Worm (Caenorhabditis elegans) whole organism, L2 larva: ENCODE data around the gene srw-16.

Experiments
- C34F6.9 ChIP-seq: fragments of 150-350 bp; optimal IDR thresholded peaks from 2 replicates; lab custom pipeline; 2014; ENCODE audit warnings: missing biosample characterization, missing genetic modification characterization
- Y55F3AM.14 ChIP-seq: fragments of 200-800 bp; sonication (Bioruptor generic); optimal IDR thresholded peaks from 2 replicates; lab custom pipeline; 2018; ENCODE audit warnings: mild to moderate bottlenecking, missing genetic modification characterization, missing compliant biosample characterization
- ZK546.5 ChIP-seq: sonication (generic microtip); optimal IDR thresholded peaks from 2 replicates; lab custom pipeline; 2017; ENCODE audit warnings: missing biosample characterization, missing genetic modification characterization
- aly-2 ChIP-seq: fragments of 150-350 bp; optimal IDR thresholded peaks from 2 replicates; lab custom pipeline; 2014; ENCODE audit warnings: missing biosample characterization, missing genetic modification characterization
- ama-1 ChIP-seq: fragments of 150-350 bp; optimal IDR thresholded peaks from 2 replicates; lab custom pipeline; 2018; ENCODE audit warnings: inconsistent platforms
- blmp-1 ChIP-seq: sonication (generic microtip); optimal IDR thresholded peaks from 2 replicates; lab custom pipeline; 2017; ENCODE audit warnings: missing genetic modification characterization, mild to moderate bottlenecking, missing compliant biosample characterization, antibody characterized with exemption, moderate library complexity; ENCODE audit not compliant: insufficient read depth
- crh-2 ChIP-seq: sonication (generic microtip); optimal IDR thresholded peaks from 2 replicates; lab custom pipeline; 2017; ENCODE audit warnings: missing biosample characterization, missing genetic modification characterization
- dmd-4 ChIP-seq: sonication (generic microtip); optimal IDR thresholded peaks from 2 replicates; lab custom pipeline; 2017; ENCODE audit warnings: missing biosample characterization, missing genetic modification characterization
- egl-27 ChIP-seq: sonication (generic microtip); optimal IDR thresholded peaks from 3 replicates; lab custom pipeline; 2017; ENCODE audit warnings: missing biosample characterization, missing genetic modification reagents, missing genetic modification characterization
- elt-3 ChIP-seq: sonication (generic microtip); optimal IDR thresholded peaks from 2 replicates; lab custom pipeline; 2017; ENCODE audit warnings: missing biosample characterization, missing genetic modification characterization
- fos-1 ChIP-seq: fragments of 150-350 bp; optimal IDR thresholded peaks from 2 replicates; lab custom pipeline; 2014; ENCODE audit warnings: missing biosample characterization, missing genetic modification characterization
- gmeb-1 ChIP-seq: fragments of 150-350 bp; optimal IDR thresholded peaks from 2 replicates; lab custom pipeline; 2014; ENCODE audit warnings: missing biosample characterization, missing genetic modification characterization
- lin-39 ChIP-seq: fragments of 150-350 bp; optimal IDR thresholded peaks from 2 replicates; lab custom pipeline; 2014; ENCODE audit warnings: missing biosample characterization, missing genetic modification reagents, missing genetic modification characterization
- lsy-2 ChIP-seq, 2 experiments: fragments of 150-350 bp in 1 of 2; sonication (generic microtip) in 1 of 2; optimal IDR thresholded peaks; 2 replicates each; lab custom pipeline; 2014 to 2017; ENCODE audit warnings: missing biosample characterization in 2 of 2, missing genetic modification characterization in 2 of 2
- mab-5 ChIP-seq: fragments of 150-350 bp; optimal IDR thresholded peaks from 2 replicates; lab custom pipeline; 2014; ENCODE audit warnings: missing biosample characterization, missing genetic modification characterization
- mbf-1 ChIP-seq: sonication (generic microtip); optimal IDR thresholded peaks from 2 replicates; lab custom pipeline; 2017; ENCODE audit warnings: missing biosample characterization, missing genetic modification characterization
- mdl-1 ChIP-seq, 2 experiments: fragments of 150-350 bp in 1 of 2; sonication (generic microtip) in 1 of 2; optimal IDR thresholded peaks; 2 replicates each; lab custom pipeline; 2017; ENCODE audit warnings: missing biosample characterization in 2 of 2, missing genetic modification characterization in 2 of 2
- nhr-11 ChIP-seq: fragments of 150-350 bp; optimal IDR thresholded peaks from 2 replicates; lab custom pipeline; 2014; ENCODE audit warnings: missing biosample characterization, missing genetic modification characterization
- nhr-12 ChIP-seq: fragments of 150-350 bp; optimal IDR thresholded peaks from 2 replicates; lab custom pipeline; 2014; ENCODE audit warnings: missing biosample characterization, missing genetic modification characterization
- nhr-21 ChIP-seq: fragments of 150-350 bp; optimal IDR thresholded peaks from 2 replicates; lab custom pipeline; 2014; ENCODE audit warnings: missing biosample characterization, missing genetic modification characterization
- nhr-23 ChIP-seq: fragments of 150-350 bp; optimal IDR thresholded peaks from 2 replicates; lab custom pipeline; 2014; ENCODE audit warnings: missing biosample characterization, missing genetic modification reagents, missing genetic modification characterization
- nhr-237 ChIP-seq: fragments of 150-350 bp; optimal IDR thresholded peaks from 2 replicates; lab custom pipeline; 2014; ENCODE audit warnings: missing biosample characterization, missing genetic modification characterization
- nhr-25 ChIP-seq: fragments of 150-350 bp; sonication (generic microtip); optimal IDR thresholded peaks from 3 replicates; lab custom pipeline; 2014; ENCODE audit warnings: missing biosample characterization, missing genetic modification characterization
- peb-1 ChIP-seq: fragments of 150-350 bp; optimal IDR thresholded peaks from 2 replicates; lab custom pipeline; 2014; ENCODE audit warnings: missing biosample characterization, missing genetic modification characterization
- skn-1 ChIP-seq: sonication (generic microtip); optimal IDR thresholded peaks from 2 replicates; lab custom pipeline; 2017; ENCODE audit warnings: missing biosample characterization, missing genetic modification characterization
- sma-3 ChIP-seq: sonication (generic microtip); optimal IDR thresholded peaks from 2 replicates; lab custom pipeline; 2016; ENCODE audit warnings: missing genetic modification reagents, missing genetic modification characterization, missing compliant biosample characterization
- sma-9 ChIP-seq, 2 experiments: fragments of 150-350 bp in 1 of 2; sonication (generic microtip) in 1 of 2; optimal IDR thresholded peaks; 2 replicates each; lab custom pipeline; 2014 to 2016; ENCODE audit warnings: missing genetic modification characterization in 2 of 2, mild to moderate bottlenecking in 1 of 2, missing biosample characterization in 1 of 2, missing compliant biosample characterization in 1 of 2, missing genetic modification reagents in 1 of 2, moderate library complexity in 1 of 2
- snpc-4 ChIP-seq: fragments of 150-350 bp; optimal IDR thresholded peaks from 2 replicates; lab custom pipeline; 2014; ENCODE audit warnings: missing biosample characterization, missing genetic modification characterization
- unc-55 ChIP-seq: fragments of 150-350 bp; sonication (generic microtip); optimal IDR thresholded peaks from 3 replicates; lab custom pipeline; 2014; ENCODE audit warnings: missing biosample characterization, missing genetic modification reagents, missing genetic modification characterization
- unc-62 ChIP-seq: fragments of 150-350 bp; optimal IDR thresholded peaks from 2 replicates; lab custom pipeline; 2014; ENCODE audit warnings: missing biosample characterization, missing genetic modification reagents, missing genetic modification characterization
- zag-1 ChIP-seq: fragments of 150-350 bp; optimal IDR thresholded peaks from 2 replicates; lab custom pipeline; 2014; ENCODE audit warnings: missing biosample characterization, missing genetic modification characterization
- ztf-1 ChIP-seq: fragments of 200-800 bp; sonication (Bioruptor generic); conservative IDR thresholded peaks from 2 replicates; pipeline ENCODE4 v1.3.6; 2022; ENCODE audit warnings: missing genetic modification characterization, missing compliant biosample characterization
- ztf-11 ChIP-seq: sonication (generic microtip); optimal IDR thresholded peaks from 2 replicates; lab custom pipeline; 2017; ENCODE audit warnings: missing biosample characterization, missing genetic modification characterization

The srw-16 gene

DNA sequence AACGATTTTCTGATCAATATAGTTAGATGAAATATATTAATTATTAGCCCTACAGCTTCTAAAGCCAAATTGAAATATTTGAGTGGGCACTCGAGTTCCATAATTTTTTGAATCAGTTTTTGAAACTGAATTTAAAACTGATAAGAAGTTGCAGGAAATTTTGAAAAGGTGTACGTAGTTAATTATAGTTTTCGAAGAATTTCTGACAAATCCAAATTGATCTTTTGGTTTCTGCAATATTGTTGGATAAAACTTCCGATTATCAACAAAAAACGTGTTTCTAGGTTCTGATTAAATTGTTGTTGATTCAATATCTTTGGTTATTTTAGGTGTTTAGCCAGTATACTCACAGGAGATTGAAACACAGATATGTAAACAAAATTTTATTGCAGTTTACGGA is 32.1 kb upstream of the srw-16 start, which contains the start of gene T26H8.4:
Gene T26H8.4 (minus strand): TSS at position 101 of the 400 bp plus-strand sequence.
- TF ChIP-seq ztf-1 (no peak), nhr-23 (tag; lab: Kevin White, UChicago) (no peak), unc-62 (GFP tag; lab: Kevin White, UChicago) (no peak), nhr-25 (tag; lab: Kevin White, UChicago) (no peak), blmp-1 (no peak), mbf-1 (no peak), ZK546.5 (tag; lab: Kevin White, UChicago) (no peak), peb-1 (tag; lab: Kevin White, UChicago) (no peak), mdl-1 (tag; optimal IDR thresholded peaks at IDR 0.05; lab: Kevin White, UChicago) (no peak), C34F6.9 (no peak), ama-1 (lab: Kevin White, UChicago) (no peak), nhr-12 (no peak), lsy-2 (tag; optimal IDR thresholded peaks at IDR 0.05; lab: Kevin White, UChicago) (no peak), zag-1 (tag; lab: Kevin White, UChicago) (no peak), nhr-237 (no peak), aly-2 (tag; lab: Kevin White, UChicago) (no peak), ztf-11 (tag; lab: Kevin White, UChicago) (no peak), nhr-11 (tag; lab: Kevin White, UChicago) (no peak)
- TF ChIP-seq, all 48 proteins: peak for 0

DNA sequence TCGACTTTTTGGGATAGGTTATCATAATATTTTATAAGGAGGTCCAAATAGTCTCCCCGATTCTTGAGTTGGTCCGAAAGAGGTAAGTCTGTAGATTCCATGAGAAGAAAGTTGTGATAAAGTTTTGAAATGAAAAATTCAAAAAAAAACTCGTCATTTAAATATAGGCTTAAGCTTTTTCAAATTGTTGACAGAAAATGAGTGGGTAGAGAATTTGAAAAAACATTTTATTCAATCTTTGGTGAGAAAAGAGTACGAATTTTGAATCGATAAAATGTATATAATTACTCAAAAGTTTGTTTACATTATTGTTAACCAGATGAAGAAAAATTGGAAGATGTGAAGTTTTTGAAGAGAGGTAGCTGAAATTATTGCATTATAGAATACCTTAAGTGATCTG is 30.8 kb upstream of the srw-16 start, which contains the start of gene T26H8.5:
Gene T26H8.5 (minus strand): TSS at position 101 of the 400 bp plus-strand sequence.
- no peak for TF ChIP-seq nhr-23 (tag; lab: Kevin White, UChicago)
- no peak for TF ChIP-seq nhr-25 (tag; lab: Kevin White, UChicago)
- no peak for TF ChIP-seq snpc-4 (tag; lab: Kevin White, UChicago)
- no peak for TF ChIP-seq elt-3 (tag; lab: Kevin White, UChicago)
- no peak for TF ChIP-seq egl-27
- TF ChIP-seq fos-1 (tag; lab: Kevin White, UChicago): no peak
- TF ChIP-seq unc-62 (GFP tag; lab: Kevin White, UChicago): no peak
- TF ChIP-seq sma-9 (GFP tag; optimal IDR thresholded peaks at IDR 0.05; lab: Kevin White, UChicago): no peak
- TF ChIP-seq sma-9 (tag; optimal IDR thresholded peaks at IDR 0.05; lab: Kevin White, UChicago): no peak

DNA sequence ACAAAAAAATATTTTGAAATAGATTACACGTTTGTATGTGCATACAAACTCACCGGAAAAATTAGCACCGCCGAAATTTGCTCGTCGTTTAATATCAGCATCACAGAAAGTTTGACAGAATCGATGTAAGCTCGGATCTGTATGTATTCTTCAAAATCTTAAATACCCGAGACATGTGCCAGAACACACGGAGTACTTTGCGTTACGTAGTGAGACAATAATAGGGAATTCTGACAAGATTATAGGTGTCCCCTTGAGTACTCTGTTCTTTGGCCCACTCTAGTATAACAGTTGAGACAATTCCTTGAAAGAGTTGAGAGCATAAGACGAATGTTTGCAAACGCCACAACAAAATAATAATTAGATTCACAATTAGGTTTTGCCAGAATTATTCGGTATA is 29.0 kb upstream of the srw-16 start, which contains the start of gene srx-48:
Gene srx-48 (minus strand): TSS at position 101 of the 400 bp plus-strand sequence.
- TF ChIP-seq elt-3 (tag; lab: Kevin White, UChicago): no peak
- no peak for TF ChIP-seq C34F6.9

DNA sequence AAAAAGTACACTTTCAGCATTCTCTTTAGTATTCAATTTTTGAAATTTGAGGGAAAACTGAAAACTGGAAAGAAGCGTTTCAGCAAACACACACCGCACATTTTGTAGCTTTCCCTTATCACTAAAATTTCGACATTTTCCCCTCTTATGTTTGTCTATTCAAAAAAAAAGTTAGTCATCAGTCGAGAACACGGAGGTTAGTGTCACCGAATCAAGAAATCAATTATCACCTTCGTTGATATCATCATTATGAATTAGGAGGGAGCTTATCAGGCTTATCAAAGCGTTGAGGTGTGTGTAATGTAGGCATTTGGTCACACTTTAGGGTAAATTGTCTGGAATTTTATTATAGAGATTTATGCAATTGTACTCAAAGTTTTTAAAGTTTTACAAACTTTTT is 23.9 kb upstream of the srw-16 start, which contains the start of gene cpr-3:
Gene cpr-3 (minus strand): TSS at position 104 of the 400 bp plus-strand sequence.
- TF ChIP-seq skn-1 (tag; lab: Kevin White, UChicago) (peak; percentile 75), sma-3 (peak; percentile 8), dmd-4 (no peak), zag-1 (tag; lab: Kevin White, UChicago) (no peak), fos-1 (tag; lab: Kevin White, UChicago) (peak; percentile 100), gmeb-1 (tag; lab: Kevin White, UChicago) (peak; percentile 64), crh-2 (tag; lab: Kevin White, UChicago) (peak; percentile 64), ztf-1 (no peak)

DNA sequence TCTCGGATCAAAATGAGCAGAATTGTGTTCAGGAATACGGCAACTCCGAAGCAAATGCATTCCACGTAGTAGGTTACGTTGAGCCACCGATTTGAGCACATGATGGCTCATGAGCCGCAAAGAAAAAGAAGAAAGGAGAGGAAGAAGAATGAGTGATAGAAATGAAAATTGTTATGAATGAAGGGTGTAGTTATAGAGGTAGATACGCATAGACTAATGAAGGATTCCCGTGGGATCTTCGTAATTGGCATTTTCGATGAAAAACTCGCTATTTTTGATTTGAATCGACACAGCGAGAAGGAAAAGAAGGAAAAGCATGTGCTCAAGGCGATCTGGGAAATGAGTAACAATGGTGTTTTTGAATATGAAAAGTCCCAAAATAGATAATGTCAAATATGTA is 19.2 kb upstream of the srw-16 start, which contains the start of gene str-96:
Gene str-96 (minus strand): TSS at position 101 of the 400 bp plus-strand sequence.
- TF ChIP-seq ztf-11 (tag; lab: Kevin White, UChicago): no peak
- TF ChIP-seq nhr-12: no peak
- no peak for TF ChIP-seq nhr-21 (tag; lab: Kevin White, UChicago)
- TF ChIP-seq fos-1 (tag; lab: Kevin White, UChicago): no peak
- TF ChIP-seq unc-55 (GFP tag; lab: Kevin White, UChicago): no peak
- TF ChIP-seq dmd-4: no peak
- TF ChIP-seq lin-39 (tag; lab: Kevin White, UChicago): no peak

DNA sequence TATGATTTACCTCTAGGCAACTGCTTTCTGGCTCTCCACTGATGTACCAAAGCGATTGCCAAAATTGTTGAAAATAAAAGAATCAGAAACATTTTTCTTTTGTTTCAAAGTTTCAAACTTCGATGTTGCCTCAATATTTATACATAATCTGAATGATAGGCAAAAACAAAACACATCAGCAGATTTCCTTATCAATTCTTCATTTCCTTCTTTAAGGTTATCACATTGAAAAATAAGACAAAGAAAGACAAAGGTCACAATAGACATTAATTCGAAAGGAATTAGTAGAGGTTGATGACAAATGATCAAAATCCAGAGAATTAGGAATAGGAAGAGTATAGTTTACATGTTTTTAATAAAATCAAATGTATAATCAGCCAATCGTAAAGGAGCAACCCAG is 16.3 kb upstream of the srw-16 start, which contains the start of gene cyp-34A2:
Gene cyp-34A2 (minus strand): TSS at position 101 of the 400 bp plus-strand sequence.
- TF ChIP-seq ztf-11 (tag; lab: Kevin White, UChicago): no peak
- no peak for TF ChIP-seq C34F6.9
- no peak for TF ChIP-seq Y55F3AM.14 (GFP tag; lab: Kevin White, UChicago)
- no peak for TF ChIP-seq egl-27
- no peak for TF ChIP-seq ZK546.5 (tag; lab: Kevin White, UChicago)
- no peak for TF ChIP-seq zag-1 (tag; lab: Kevin White, UChicago)
- TF ChIP-seq mab-5 (tag; lab: Kevin White, UChicago): no peak
